Fruit fly (Drosophila melanogaster): ENCODE measurements around the gene CG10026.

Gene CG10026

dm6 chr2L:19438685-19439597 is 15.1 kb upstream of the CG10026 start (continued):
- TF ChIP-seq Hmr (GFP tag; optimal IDR thresholded peaks at IDR 0.05) (no peak), ash1 (GFP tag; optimal IDR thresholded peaks at IDR 0.05) (no peak), NK7.1 (GFP tag; optimal IDR thresholded peaks at IDR 0.05) (no peak), MTF-1 (GFP tag; optimal IDR thresholded peaks at IDR 0.05; ENCODE audit: borderline replicate concordance) (no peak), CG7987 (GFP tag; optimal IDR thresholded peaks at IDR 0.05) (no peak), NfI (GFP tag; optimal IDR thresholded peaks at IDR 0.05) (no peak), wek (GFP tag; optimal IDR thresholded peaks at IDR 0.05) (no peak), CG2199 (GFP tag; IDR thresholded peaks at IDR 0.05) (no peak), CG11560 (tag; IDR thresholded peaks at IDR 0.05) (0 out of 3 replicates have a peak, but pooled peaks have one; percentile 46), Sry-β (GFP tag; optimal IDR thresholded peaks at IDR 0.05) (peak; percentile 87), knrl (GFP tag; IDR thresholded peaks at IDR 0.05; ENCODE audit: partially characterized antibody) (no peak), pros (GFP tag; optimal IDR thresholded peaks at IDR 0.05) (peak; percentile 85), CG7928 (GFP tag; optimal IDR thresholded peaks at IDR 0.05) (no peak), CG4424 (GFP tag; optimal IDR thresholded peaks at IDR 0.05) (no peak), CG17912 (GFP tag; optimal IDR thresholded peaks at IDR 0.05) (no peak), CG11723 (GFP tag; optimal IDR thresholded peaks at IDR 0.05) (no peak), CG7839 (tag; optimal IDR thresholded peaks at IDR 0.05) (no peak), crc (GFP tag; optimal IDR thresholded peaks at IDR 0.05) (no peak), tna (GFP tag; IDR thresholded peaks at IDR 0.05; ENCODE audit: partially characterized antibody) (peak; percentile 51; the same call in 1 of the 2 replicates), CG17385 (GFP tag; optimal IDR thresholded peaks at IDR 0.05) (no peak), ro (GFP tag; IDR thresholded peaks at IDR 0.05) (no peak), unc-4 (GFP tag; IDR thresholded peaks at IDR 0.05; ENCODE audit: partially characterized antibody) (no peak), Tbp (GFP tag; optimal IDR thresholded peaks at IDR 0.05) (no peak), row (GFP tag; IDR thresholded peaks at IDR 0.05) (peak; percentile 58), CG8281 (tag; optimal IDR thresholded peaks at IDR 0.05) (no peak), zf30C (GFP tag; optimal IDR thresholded peaks at IDR 0.05) (no peak), chm (GFP tag; IDR thresholded peaks at IDR 0.05) (no peak), chinmo (GFP tag; IDR thresholded peaks at IDR 0.05; ENCODE audit: partially characterized antibody) (peak; percentile 82; the same call in 3 of the 4 replicates), CG31224 (GFP tag; IDR thresholded peaks at IDR 0.05) (no peak), CG14667 (GFP tag; IDR thresholded peaks at IDR 0.05) (no peak), CG10366 (GFP tag; IDR thresholded peaks at IDR 0.05) (no peak), grau (tag; optimal IDR thresholded peaks at IDR 0.05) (no peak), seq (GFP tag; IDR thresholded peaks at IDR 0.05) (no peak), CG18262 (tag; optimal IDR thresholded peaks at IDR 0.05) (no peak), zfh2 (GFP tag; optimal IDR thresholded peaks at IDR 0.05) (no peak), CG7357 (GFP tag; IDR thresholded peaks at IDR 0.05) (no peak), Nf-YB (GFP tag; optimal IDR thresholded peaks at IDR 0.05) (no peak), nerfin-2 (GFP tag; IDR thresholded peaks at IDR 0.05; ENCODE audit: partially characterized antibody) (no peak), ken (GFP tag; IDR thresholded peaks at IDR 0.05) (0 out of 3 replicates have a peak, but pooled peaks have one; percentile 13), CG17359 (tag; optimal IDR thresholded peaks at IDR 0.05) (no peak), mirr (GFP tag; optimal IDR thresholded peaks at IDR 0.05) (no peak), prd (optimal IDR thresholded peaks at IDR 0.05) (no peak), prd (GFP tag; IDR thresholded peaks at IDR 0.05) (no peak), nmo (GFP tag; optimal IDR thresholded peaks at IDR 0.05) (no peak), pfk (GFP tag; optimal IDR thresholded peaks at IDR 0.05) (no peak), CG15479 (GFP tag; optimal IDR thresholded peaks at IDR 0.05) (no peak), Sox102F (GFP tag; optimal IDR thresholded peaks at IDR 0.05) (no peak), disco-r (GFP tag; optimal IDR thresholded peaks at IDR 0.05) (no peak)
